Worm (Caenorhabditis elegans): Measurements from ENCODE around the gene C56G2.15.
A peak's percentile ranks its signal among the peaks of the same experiment; 100 is the strongest.

The C56G2.15 gene

DNA sequence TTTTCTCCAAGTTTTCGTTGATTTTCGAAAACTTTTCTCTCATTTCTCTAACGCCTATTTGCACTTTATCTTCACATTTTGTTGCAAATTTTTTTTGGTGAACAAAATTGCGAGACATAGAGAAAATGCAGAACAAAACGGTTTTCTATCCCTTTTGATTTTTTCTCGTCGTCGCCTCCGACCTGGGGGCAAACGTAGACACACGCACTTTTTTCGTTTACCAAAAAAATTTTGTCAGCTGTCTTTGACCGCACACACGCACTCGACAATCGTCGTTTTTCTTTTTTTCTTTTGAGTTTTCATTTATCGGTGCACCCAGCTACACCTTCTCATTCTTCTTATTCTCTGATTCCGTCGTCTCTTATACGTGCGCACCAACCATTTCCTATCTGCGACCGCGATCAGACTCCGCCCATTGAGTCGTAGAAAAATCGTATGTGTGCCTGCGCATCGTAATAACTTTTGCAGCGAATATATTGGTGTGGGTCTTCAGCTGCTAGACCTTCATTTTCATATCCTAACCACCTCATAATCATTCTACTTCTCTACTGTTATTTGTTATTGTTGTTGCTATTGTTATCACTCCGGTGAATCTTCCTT lies 5.3 kb downstream of the C56G2.15 start (continued):
- TF ChIP-seq F49E8.2 (tag; optimal IDR thresholded peaks at IDR 0.05; ENCODE audit: borderline replicate concordance) (no peak), hlh-30 (tag; optimal IDR thresholded peaks at IDR 0.05; ENCODE audit: insufficient read depth) (peak; percentile 69), mxl-2 (GFP tag; conservative IDR thresholded peaks at IDR 0.05) (no peak), dmd-9 (GFP tag; IDR thresholded peaks at IDR 0.05) (no peak), daf-8 (GFP tag; IDR thresholded peaks at IDR 0.05) (no peak), T26A8.4 (GFP tag; IDR thresholded peaks at IDR 0.05) (no peak), nhr-6 (tag; optimal IDR thresholded peaks at IDR 0.05) (no peak), ztf-11 (tag; optimal IDR thresholded peaks at IDR 0.05) (no peak), lin-29 (GFP tag; IDR thresholded peaks at IDR 0.05) (0 out of 2 replicates have a peak, but pooled peaks have one; percentile 10), Y5F2A.4 (GFP tag; optimal IDR thresholded peaks at IDR 0.05) (no peak), egl-43 (GFP tag; IDR thresholded peaks at IDR 0.05) (no peak), nhr-48 (tag; optimal IDR thresholded peaks at IDR 0.05) (peak; percentile 74), ceh-82 (tag; optimal IDR thresholded peaks at IDR 0.05) (no peak), fos-1 (tag; optimal IDR thresholded peaks at IDR 0.05) (no peak), ctbp-1 (GFP tag; IDR thresholded peaks at IDR 0.05) (0 out of 2 replicates have a peak, but pooled peaks have one; percentile 10), lin-13 (GFP tag; optimal IDR thresholded peaks at IDR 0.05) (no peak), mes-2 (tag; optimal IDR thresholded peaks at IDR 0.05; ENCODE audit: poor library complexity, severe bottlenecking) (no peak), skn-1 (tag; optimal IDR thresholded peaks at IDR 0.05) (no peak), unc-39 (tag; optimal IDR thresholded peaks at IDR 0.05) (no peak), unc-62 (GFP tag; optimal IDR thresholded peaks at IDR 0.05 in 1 of 2) (peak in 1 of 2 experiments; percentile 99), unc-62 (tag; optimal IDR thresholded peaks at IDR 0.05) (no peak), nhr-25 (tag; optimal IDR thresholded peaks at IDR 0.05; ENCODE audit: borderline replicate concordance, insufficient read depth) (peak; percentile 25), pha-4 (GFP tag; IDR thresholded peaks at IDR 0.05) (no peak), pha-4 (tag; optimal IDR thresholded peaks at IDR 0.05) (no peak), nhr-10 (tag; optimal IDR thresholded peaks at IDR 0.05) (no peak), jun-1 (tag; optimal IDR thresholded peaks at IDR 0.05) (no peak), zfp-2 (tag; optimal IDR thresholded peaks at IDR 0.05) (no peak), hmg-1.1 (GFP tag; IDR thresholded peaks at IDR 0.05) (0 out of 2 replicates have a peak, but pooled peaks have one; percentile 14), madf-5 (GFP tag; IDR thresholded peaks at IDR 0.05) (no peak)

DNA sequence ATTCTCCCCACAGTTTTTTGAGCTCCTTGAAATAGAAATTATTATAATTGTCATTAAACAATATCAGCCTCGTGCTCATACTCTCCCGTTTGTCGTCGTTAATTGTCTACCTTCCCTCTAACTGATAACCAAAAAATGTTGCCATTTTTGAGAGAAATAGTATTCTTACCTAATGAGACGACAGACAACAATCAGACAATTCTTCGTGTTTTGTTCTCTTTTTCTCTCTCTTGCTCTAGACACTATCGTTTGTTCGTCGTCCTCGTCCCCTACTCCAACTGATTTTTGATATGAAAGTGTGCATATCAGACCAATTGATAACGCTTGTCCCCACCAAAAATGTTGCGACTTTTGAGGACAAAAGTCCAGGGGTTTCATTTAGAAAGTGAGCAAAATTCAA lies 6.1 kb downstream of the C56G2.15 start:
- TF ChIP-seq nhr-237 (tag; optimal IDR thresholded peaks at IDR 0.05) (no peak), lim-7 (GFP tag; IDR thresholded peaks at IDR 0.05) (no peak), zip-11 (GFP tag; IDR thresholded peaks at IDR 0.05) (no peak), mxl-2 (GFP tag; conservative IDR thresholded peaks at IDR 0.05) (no peak), Y5F2A.4 (GFP tag; optimal IDR thresholded peaks at IDR 0.05) (no peak), Y75B8A.6 (GFP tag; IDR thresholded peaks at IDR 0.05) (no peak), tag-97 (GFP tag; IDR thresholded peaks at IDR 0.05) (no peak), Y105C5A.15 (GFP tag; IDR thresholded peaks at IDR 0.05) (no peak), unc-39 (tag; optimal IDR thresholded peaks at IDR 0.05) (no peak), nhr-77 (tag; optimal IDR thresholded peaks at IDR 0.05) (peak; percentile 41), nhr-42 (GFP tag; IDR thresholded peaks at IDR 0.05) (no peak), ceh-62 (tag; optimal IDR thresholded peaks at IDR 0.05) (no peak), php-3 (GFP tag; IDR thresholded peaks at IDR 0.05) (peak; percentile 61; the same call in 1 of the 2 replicates), ceh-28 (tag; optimal IDR thresholded peaks at IDR 0.05) (no peak), attf-4 (tag; optimal IDR thresholded peaks at IDR 0.05) (no peak), ceh-44 (GFP tag; IDR thresholded peaks at IDR 0.05) (no peak), lsy-2 (tag; optimal IDR thresholded peaks at IDR 0.05) (peak; percentile 25 to 34), skn-1 (tag; optimal IDR thresholded peaks at IDR 0.05) (no peak), lin-1 (GFP tag; IDR thresholded peaks at IDR 0.05) (peak; percentile 55; the same call in 1 of the 2 replicates), F37D6.2 (tag; optimal IDR thresholded peaks at IDR 0.05) (no peak), hlh-30 (tag; optimal IDR thresholded peaks at IDR 0.05; ENCODE audit: insufficient read depth) (peak; percentile 35), F49E8.2 (tag; optimal IDR thresholded peaks at IDR 0.05; ENCODE audit: borderline replicate concordance) (no peak), nhr-6 (tag; optimal IDR thresholded peaks at IDR 0.05) (peak; percentile 52), ZK337.2 (GFP tag; IDR thresholded peaks at IDR 0.05) (no peak), dve-1 (tag; optimal IDR thresholded peaks at IDR 0.05; ENCODE audit: insufficient read depth) (peak; percentile 88), T20F7.1 (GFP tag; optimal IDR thresholded peaks at IDR 0.05) (peak; percentile 46), mdl-1 (tag; optimal IDR thresholded peaks at IDR 0.05) (peak in 1 of 2 experiments; percentile 66), mes-2 (tag; optimal IDR thresholded peaks at IDR 0.05; ENCODE audit: poor library complexity, severe bottlenecking) (peak; percentile 2), R02D3.7 (tag; optimal IDR thresholded peaks at IDR 0.05) (no peak)

All from whole organism, L4 larva.